Fruit fly (Drosophila melanogaster): ENCODE measurements around the gene Ir67b.

dm6 chr3L:10411611-10412010, 20.2 kb downstream of the Ir67b start:
- TF ChIP-seq psq (optimal IDR thresholded peaks at IDR 0.05) (no peak), pan (optimal IDR thresholded peaks at IDR 0.05) (no peak), CG8478 (optimal IDR thresholded peaks at IDR 0.05) (no peak), usp (GFP tag; optimal IDR thresholded peaks at IDR 0.05) (no peak), EcR (GFP tag; optimal IDR thresholded peaks at IDR 0.05) (no peak)

Data from whole organism.